Worm (Caenorhabditis elegans) whole organism, L4/young adult: Measurements from ENCODE around the gene Y51A2B.16.

Experiments
- W03F9.2 ChIP-seq: fragments of 150-350 bp; optimal IDR thresholded peaks from 2 replicates; lab custom pipeline; 2014; ENCODE audit warnings: missing biosample characterization, missing genetic modification characterization
- dao-5 ChIP-seq: sonication (generic microtip); optimal IDR thresholded peaks from 2 replicates; lab custom pipeline; 2016; ENCODE audit warnings: missing genotype, missing genetic modification characterization, moderate library complexity, missing compliant biosample characterization

ce11 chrV:18350721-18351120 is 47.0 kb downstream of the Y51A2B.16 start, which contains the start of gene C08E8.11:
- no peak for TF ChIP-seq dao-5
- TF ChIP-seq W03F9.2 (tag; lab: Kevin White, UChicago): no peak
